Fruit fly (Drosophila melanogaster) whole organism, pupa: Measurements from ENCODE around the gene FucT6.
A peak's percentile ranks its signal among the peaks of the same experiment; 100 is the strongest.
"Not testable (repeated sequence)": the region's sequence is repeated elsewhere in the genome, so short reads cannot be mapped to it uniquely, and the experiment has no call there.

Source experiments
- CG10348 ChIP-seq: fragments of 200-800 bp; sonication (Bioruptor generic); IDR thresholded peaks from 2 replicates; pipeline ENCODE4 v1.3.6; 2022; ENCODE audit warnings: missing biosample characterization, missing genetic modification characterization
- CG12605 ChIP-seq: fragments of 200-800 bp; sonication (Bioruptor generic); IDR thresholded peaks from 2 replicates; pipeline ENCODE4 v1.3.6; 2022; ENCODE audit warnings: missing biosample characterization, missing genetic modification characterization
- CG13204 ChIP-seq: fragments of 200-800 bp; sonication (Bioruptor generic); optimal IDR thresholded peaks from 2 replicates; lab custom pipeline; 2018; ENCODE audit warnings: missing biosample characterization, mild to moderate bottlenecking, missing genetic modification characterization, moderate library complexity
- CG14655 ChIP-seq: fragments of 200-800 bp; sonication (Bioruptor generic); optimal IDR thresholded peaks from 3 replicates; lab custom pipeline; 2017; ENCODE audit warnings: mild to moderate bottlenecking, missing biosample characterization, missing genetic modification reagents, missing genetic modification characterization
- CG15710 ChIP-seq: fragments of 200-800 bp; sonication (Bioruptor generic); optimal IDR thresholded peaks from 2 replicates; lab custom pipeline; 2018; ENCODE audit warnings: missing biosample characterization, mild to moderate bottlenecking, missing genetic modification characterization, moderate library complexity
- CG17806 ChIP-seq: fragments of 200-800 bp; sonication (Bioruptor generic); optimal IDR thresholded peaks from 2 replicates; lab custom pipeline; 2018; ENCODE audit warnings: missing biosample characterization, mild to moderate bottlenecking, missing genetic modification characterization, moderate library complexity
- CG32121 ChIP-seq: fragments of 200-800 bp; sonication (Bioruptor generic); IDR thresholded peaks from 2 replicates; pipeline ENCODE4 v1.3.6; 2022; ENCODE audit warnings: missing biosample characterization, missing genetic modification characterization
- CG34367 ChIP-seq: fragments of 200-800 bp; sonication (Bioruptor generic); optimal IDR thresholded peaks from 2 replicates; lab custom pipeline; 2018; ENCODE audit warnings: missing biosample characterization, mild to moderate bottlenecking, missing genetic modification characterization
- CG4496 ChIP-seq: fragments of 200-800 bp; sonication (Bioruptor generic); IDR thresholded peaks from 3 replicates; pipeline ENCODE4 v1.3.6; 2022; ENCODE audit warnings: missing biosample characterization, missing genetic modification characterization
- CG8159 ChIP-seq: fragments of 200-800 bp; sonication (Bioruptor generic); optimal IDR thresholded peaks from 3 replicates; lab custom pipeline; 2018; ENCODE audit warnings: missing biosample characterization, mild to moderate bottlenecking, missing genetic modification characterization, moderate library complexity
- CG8301 ChIP-seq: fragments of 200-800 bp; sonication (Bioruptor generic); optimal IDR thresholded peaks from 2 replicates; lab custom pipeline; 2018; ENCODE audit warnings: missing biosample characterization, mild to moderate bottlenecking, missing genetic modification characterization
- CG9948 ChIP-seq: fragments of 200-800 bp; sonication (Bioruptor generic); optimal IDR thresholded peaks from 2 replicates; lab custom pipeline; 2018; ENCODE audit warnings: missing biosample characterization, mild to moderate bottlenecking, missing genetic modification characterization, moderate library complexity
- D1 ChIP-seq: fragments of 200-800 bp; sonication (Bioruptor generic); optimal IDR thresholded peaks from 2 replicates; lab custom pipeline; 2018; ENCODE audit warnings: missing biosample characterization, mild to moderate bottlenecking, missing genetic modification characterization, moderate library complexity
- EcR ChIP-seq: fragments of 200-800 bp; sonication (Bioruptor generic); optimal IDR thresholded peaks from 3 replicates; lab custom pipeline; 2019; ENCODE audit warnings: missing biosample characterization, missing genetic modification characterization, mild to moderate bottlenecking, moderate library complexity, missing genetic modification reagents
- Ets98B ChIP-seq: fragments of 200-800 bp; sonication (Bioruptor generic); IDR thresholded peaks from 2 replicates; pipeline ENCODE4 v1.3.6; 2022; ENCODE audit warnings: missing biosample characterization, missing genetic modification characterization
- Pif1A ChIP-seq: fragments of 200-800 bp; sonication (Bioruptor generic); optimal IDR thresholded peaks from 3 replicates; lab custom pipeline; 2016; ENCODE audit warnings: missing biosample characterization, missing genetic modification characterization
- Pif1B ChIP-seq: fragments of 200-800 bp; sonication (Bioruptor generic); optimal IDR thresholded peaks from 3 replicates; lab custom pipeline; 2016; ENCODE audit warnings: missing biosample characterization, missing genetic modification characterization
- Snoo ChIP-seq: fragments of 200-800 bp; sonication (Bioruptor generic); optimal IDR thresholded peaks from 3 replicates; lab custom pipeline; 2017; ENCODE audit warnings: missing biosample characterization, mild to moderate bottlenecking, missing genetic modification characterization, inconsistent platforms
- fd96Ca ChIP-seq: fragments of 200-800 bp; sonication (Bioruptor generic); IDR thresholded peaks from 3 replicates; pipeline ENCODE4 v1.3.6; 2022; ENCODE audit warnings: missing biosample characterization, missing genetic modification characterization
- gl ChIP-seq: fragments of 200-800 bp; sonication (Bioruptor generic); optimal IDR thresholded peaks from 2 replicates; lab custom pipeline; 2018; ENCODE audit warnings: missing biosample characterization, mild to moderate bottlenecking, missing genetic modification characterization
- rn ChIP-seq: fragments of 200-800 bp; sonication (Bioruptor generic); IDR thresholded peaks from 2 replicates; pipeline ENCODE4 v1.3.6; 2022; ENCODE audit warnings: missing biosample characterization, missing genetic modification characterization

FucT6 gene

dm6 chrX:11709799-11710720 lies at the start of gene FucT6:
FucT6 (minus strand) TSS chrX:11709951.
- TF ChIP-seq Pif1A: peak; percentile 39
- TF ChIP-seq CG8301: peak; percentile 16
- TF ChIP-seq Snoo (tag; lab: Kevin White, UChicago): no peak
- TF ChIP-seq CG34367 (tag; lab: Kevin White, UChicago): no peak
- TF ChIP-seq D1 (tag; lab: Kevin White, UChicago): no peak
- no peak for TF ChIP-seq gl (tag; lab: Kevin White, UChicago)
- TF ChIP-seq CG12605 (GFP tag; lab: Robert Waterston, UW): peak; percentile 55
- no peak for TF ChIP-seq rn (GFP tag; lab: Robert Waterston, UW)
- TF ChIP-seq Ets98B (GFP tag; lab: Robert Waterston, UW): peak; percentile 69
- TF ChIP-seq CG32121 (GFP tag; lab: Robert Waterston, UW): peak; percentile 73
- TF ChIP-seq CG8159 (tag; lab: Kevin White, UChicago): peak; percentile 13
- peak; percentile 7 for TF ChIP-seq CG15710
- peak; percentile 1 for TF ChIP-seq CG9948
- peak; percentile 27 for TF ChIP-seq CG13204 (GFP tag; lab: Kevin White, UChicago)
- peak; percentile 59; the same call in 1 of the 3 replicates for TF ChIP-seq fd96Ca (GFP tag; lab: Robert Waterston, UW)
- peak; percentile 15 for TF ChIP-seq Pif1B (GFP tag; lab: Kevin White, UChicago)
- no peak for TF ChIP-seq CG17806 (tag; lab: Kevin White, UChicago)
- TF ChIP-seq CG4496 (GFP tag; lab: Robert Waterston, UW): peak; percentile 74; the same call in 2 of the 3 replicates
- no peak for TF ChIP-seq CG10348 (GFP tag; lab: Robert Waterston, UW)
- no peak for TF ChIP-seq CG14655 (GFP tag; lab: Kevin White, UChicago)
- peak; percentile 4 for TF ChIP-seq EcR (GFP tag; lab: Kevin White, UChicago)

dm6 chrX:11756892-11757291 lies 47.1 kb upstream of the FucT6 start:
- no peak for TF ChIP-seq CG34367 (tag; lab: Kevin White, UChicago)
- no peak for TF ChIP-seq fd96Ca (GFP tag; lab: Robert Waterston, UW)
- no peak for TF ChIP-seq CG8159 (tag; lab: Kevin White, UChicago)
- no peak for TF ChIP-seq Pif1B (GFP tag; lab: Kevin White, UChicago)
- TF ChIP-seq CG10348 (GFP tag; lab: Robert Waterston, UW): no peak
- no peak for TF ChIP-seq CG8301
- no peak for TF ChIP-seq CG32121 (GFP tag; lab: Robert Waterston, UW)
- no peak for TF ChIP-seq CG13204 (GFP tag; lab: Kevin White, UChicago)
- no peak for TF ChIP-seq Ets98B (GFP tag; lab: Robert Waterston, UW)
- TF ChIP-seq Pif1A: no peak
- TF ChIP-seq gl (tag; lab: Kevin White, UChicago): no peak
- TF ChIP-seq CG9948: no peak
- no peak for TF ChIP-seq CG15710
- TF ChIP-seq rn (GFP tag; lab: Robert Waterston, UW): no peak

DNA sequence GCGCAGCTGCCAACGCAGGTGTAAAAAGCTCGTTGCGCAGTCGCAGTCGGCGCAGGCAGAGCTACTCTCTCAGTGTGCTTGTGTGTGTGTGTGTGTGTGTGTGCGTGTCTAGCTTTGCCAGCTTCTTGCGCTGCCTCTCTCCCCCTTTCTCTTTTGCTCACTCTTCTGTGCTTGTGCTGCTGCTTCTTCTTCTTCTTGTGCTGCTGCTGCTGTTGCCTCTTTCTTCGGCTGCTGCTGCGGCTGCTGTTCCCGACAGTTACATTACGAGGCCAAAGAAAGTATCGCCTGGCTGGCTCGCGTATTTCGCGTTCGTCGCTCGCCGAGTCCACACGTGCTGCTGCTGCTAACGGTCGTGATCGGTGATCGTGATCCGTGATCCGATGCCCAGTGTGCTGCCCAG lies 44.2 kb upstream of the FucT6 start, which contains the start of gene m:
m (plus strand) TSS at position 301 of the 400 bp plus-strand sequence.
- not testable (repeated sequence) for TF ChIP-seq CG34367 (tag; lab: Kevin White, UChicago); CG32121 (GFP tag; lab: Robert Waterston, UW); rn (GFP tag; lab: Robert Waterston, UW)

- TF ChIP-seq Snoo (tag; lab: Kevin White, UChicago) (no peak), CG12605 (GFP tag; lab: Robert Waterston, UW) (no peak), CG10348 (GFP tag; lab: Robert Waterston, UW) (no peak), EcR (GFP tag; lab: Kevin White, UChicago) (no peak), CG9948 (no peak), CG17806 (tag; lab: Kevin White, UChicago) (no peak), Pif1A (peak; percentile 32), Ets98B (GFP tag; lab: Robert Waterston, UW) (peak; percentile 50), CG8301 (peak; percentile 73), Pif1B (GFP tag; lab: Kevin White, UChicago) (peak; percentile 17), CG8159 (tag; lab: Kevin White, UChicago) (no peak), CG32121 (GFP tag; lab: Robert Waterston, UW) (no peak), CG34367 (tag; lab: Kevin White, UChicago) (no peak), gl (tag; lab: Kevin White, UChicago) (no peak), CG14655 (GFP tag; lab: Kevin White, UChicago) (peak; percentile 74), fd96Ca (GFP tag; lab: Robert Waterston, UW) (peak; percentile 49; the same call in 2 of the 3 replicates), CG15710 (no peak), D1 (tag; lab: Kevin White, UChicago) (no peak), CG4496 (GFP tag; lab: Robert Waterston, UW) (peak; percentile 54; the same call in 1 of the 3 replicates), rn (GFP tag; lab: Robert Waterston, UW) (no peak), CG13204 (GFP tag; lab: Kevin White, UChicago) (no peak)
- TF ChIP-seq, all 21 proteins: peak for 7
Observed at dm6 chrX:11736421-11736820, 26.7 kb upstream of the FucT6 start.

DNA sequence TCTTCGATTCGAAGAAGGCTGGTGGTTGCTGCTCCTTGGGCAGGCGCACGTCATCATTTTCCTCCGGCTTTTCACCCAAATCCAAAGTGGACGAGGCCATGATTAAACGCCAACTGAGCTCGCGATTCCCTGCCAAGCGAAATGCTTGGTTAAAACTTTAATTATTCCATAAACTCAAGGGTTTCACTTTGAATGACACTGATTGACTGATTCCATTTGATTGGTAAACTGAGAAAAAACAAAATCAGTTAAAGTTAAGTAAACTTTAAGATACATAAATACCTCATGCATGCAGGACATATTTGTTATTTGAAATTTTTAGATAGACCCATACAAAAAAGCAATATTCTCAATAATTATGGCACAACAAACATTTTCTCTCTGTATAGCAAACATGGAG lies 24.0 kb upstream of the FucT6 start, which contains the start of gene inaF-A:
inaF-A (minus strand) TSS at position 101 of the 400 bp plus-strand sequence.
- TF ChIP-seq fd96Ca (GFP tag; lab: Robert Waterston, UW) (no peak), EcR (GFP tag; lab: Kevin White, UChicago) (no peak), Pif1A (no peak), CG8301 (peak; percentile 16), Pif1B (GFP tag; lab: Kevin White, UChicago) (no peak), gl (tag; lab: Kevin White, UChicago) (no peak), D1 (tag; lab: Kevin White, UChicago) (no peak), CG14655 (GFP tag; lab: Kevin White, UChicago) (peak; percentile 22)
